Worm (Caenorhabditis elegans): ENCODE measurements around the gene K01A6.4.

Gene K01A6.4

DNA sequence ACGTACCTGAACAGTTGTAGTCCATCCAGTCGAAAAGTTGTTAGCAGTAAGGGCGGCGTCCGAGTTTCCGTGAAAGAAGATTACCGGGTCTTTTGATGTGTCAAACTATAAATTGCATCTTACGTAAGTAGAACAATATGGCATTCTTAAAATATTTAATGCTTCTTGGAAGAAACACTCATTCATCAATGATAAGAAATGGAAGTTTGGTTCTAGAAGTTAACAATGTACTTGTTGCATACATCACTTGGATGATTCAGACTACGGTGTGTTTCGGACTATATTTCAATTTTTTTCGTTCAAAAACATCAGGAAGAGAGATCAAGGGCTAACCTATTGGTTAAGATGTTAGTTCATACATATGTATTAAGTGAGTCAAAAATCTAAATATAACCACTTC lies 32.0 kb upstream of the K01A6.4 start:
- no peak for TF ChIP-seq tbx-8 (GFP tag; optimal IDR thresholded peaks at IDR 0.05)
- TF ChIP-seq elt-3 (tag; optimal IDR thresholded peaks at IDR 0.05) = no peak
- no peak for TF ChIP-seq lin-32 (GFP tag; optimal IDR thresholded peaks at IDR 0.05)
- no peak for TF ChIP-seq ceh-43 (GFP tag; optimal IDR thresholded peaks at IDR 0.05)
- no peak for TF ChIP-seq pha-4 (tag; optimal IDR thresholded peaks at IDR 0.05)
- TF ChIP-seq ces-1 (GFP tag; optimal IDR thresholded peaks at IDR 0.05) = no peak
- TF ChIP-seq unc-62 (GFP tag; optimal IDR thresholded peaks at IDR 0.05) = no peak
- TF ChIP-seq cnd-1 (tag; optimal IDR thresholded peaks at IDR 0.05) = no peak
- no peak for TF ChIP-seq lsy-2 (tag; optimal IDR thresholded peaks at IDR 0.05)
- no peak for TF ChIP-seq nhr-2 (tag; optimal IDR thresholded peaks at IDR 0.05)
- TF ChIP-seq elt-1 (tag; optimal IDR thresholded peaks at IDR 0.05; ENCODE audit: borderline replicate concordance, insufficient read depth) = no peak
- no peak for TF ChIP-seq nhr-237 (tag; optimal IDR thresholded peaks at IDR 0.05)
- TF ChIP-seq ham-2 (GFP tag; optimal IDR thresholded peaks at IDR 0.05) = no peak
- TF ChIP-seq drap-1 (GFP tag; optimal IDR thresholded peaks at IDR 0.05) = no peak

DNA sequence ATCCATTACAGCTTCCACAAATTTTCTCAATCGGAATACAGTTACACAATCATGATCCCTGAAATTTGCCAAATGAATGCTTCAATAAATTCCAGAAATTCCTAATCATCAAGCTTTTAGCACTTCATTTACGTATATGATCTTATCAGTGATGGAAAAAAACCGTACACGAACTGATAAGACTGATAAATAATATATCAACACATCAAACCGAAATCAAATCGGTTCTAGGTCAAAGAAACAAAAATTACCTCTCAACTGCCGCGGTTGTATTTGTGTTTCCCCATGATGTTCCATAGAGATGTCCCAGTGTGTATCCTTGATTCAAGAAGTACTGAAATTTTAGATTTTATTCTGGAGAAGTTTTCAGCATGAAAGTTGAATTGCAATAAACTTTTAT lies 31.0 kb upstream of the K01A6.4 start:
- no peak for TF ChIP-seq nhr-76 (tag; optimal IDR thresholded peaks at IDR 0.05)
- TF ChIP-seq nhr-2 (tag; optimal IDR thresholded peaks at IDR 0.05) = no peak
- no peak for TF ChIP-seq elt-3 (tag; optimal IDR thresholded peaks at IDR 0.05)
- TF ChIP-seq unc-39 (tag; optimal IDR thresholded peaks at IDR 0.05) = no peak
- TF ChIP-seq unc-120 (tag; optimal IDR thresholded peaks at IDR 0.05; ENCODE audit: poor library complexity, severe bottlenecking) = no peak
- TF ChIP-seq lsy-2 (tag; optimal IDR thresholded peaks at IDR 0.05) = no peak
- no peak for TF ChIP-seq elt-1 (tag; optimal IDR thresholded peaks at IDR 0.05; ENCODE audit: borderline replicate concordance, insufficient read depth)
- TF ChIP-seq pha-4 (tag; optimal IDR thresholded peaks at IDR 0.05) = no peak
- no peak for TF ChIP-seq tbx-8 (GFP tag; optimal IDR thresholded peaks at IDR 0.05)

DNA sequence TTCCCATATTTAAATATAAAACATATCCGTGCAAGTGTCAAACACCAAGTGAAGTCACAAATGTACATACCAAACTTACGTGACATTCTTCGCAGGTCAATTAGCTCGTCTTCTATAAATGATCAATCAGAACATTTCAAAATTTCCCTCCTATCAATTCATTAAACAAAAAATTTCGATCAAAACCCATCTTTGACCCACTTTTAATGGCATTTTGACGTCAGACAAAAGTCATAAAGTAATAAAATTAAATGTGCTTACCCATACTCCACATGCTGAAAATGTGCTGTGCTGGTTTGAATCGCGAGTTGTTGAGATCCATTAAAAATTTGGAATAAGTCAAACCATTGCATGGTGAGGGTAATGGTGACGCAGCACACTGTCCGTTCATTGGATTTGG lies 29.7 kb upstream of the K01A6.4 start:
- TF ChIP-seq blmp-1 (tag; optimal IDR thresholded peaks at IDR 0.05) = no peak
- TF ChIP-seq lin-13 (tag; optimal IDR thresholded peaks at IDR 0.05) = no peak
- no peak for TF ChIP-seq ceh-83 (GFP tag; optimal IDR thresholded peaks at IDR 0.05)
- no peak for TF ChIP-seq nhr-28 (tag; optimal IDR thresholded peaks at IDR 0.05)

DNA sequence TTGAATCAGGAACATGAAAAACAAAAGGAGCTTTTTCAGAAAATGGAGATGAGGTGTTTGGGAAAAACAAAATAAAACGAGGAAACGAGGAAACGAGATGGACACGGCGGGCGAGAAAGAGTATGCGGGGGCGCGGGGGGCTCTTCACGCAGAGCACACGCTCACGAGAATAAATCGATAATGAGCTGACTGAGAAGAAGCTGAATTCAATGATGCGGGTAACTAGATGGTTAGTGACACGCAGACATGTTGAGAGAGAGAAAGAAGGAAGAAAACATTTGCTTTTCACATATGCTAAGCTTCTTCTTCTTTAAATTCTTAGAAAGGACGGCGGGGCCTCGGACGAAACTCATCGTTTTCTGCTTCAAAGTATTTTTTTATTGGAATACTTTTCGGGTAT lies 25.4 kb upstream of the K01A6.4 start:
- TF ChIP-seq unc-120 (tag; optimal IDR thresholded peaks at IDR 0.05; ENCODE audit: poor library complexity, severe bottlenecking) (peak; percentile 10), mab-5 (tag; optimal IDR thresholded peaks at IDR 0.05) (no peak), unc-62 (GFP tag; optimal IDR thresholded peaks at IDR 0.05) (peak; percentile 16), ces-1 (GFP tag; optimal IDR thresholded peaks at IDR 0.05) (peak; percentile 94)

DNA sequence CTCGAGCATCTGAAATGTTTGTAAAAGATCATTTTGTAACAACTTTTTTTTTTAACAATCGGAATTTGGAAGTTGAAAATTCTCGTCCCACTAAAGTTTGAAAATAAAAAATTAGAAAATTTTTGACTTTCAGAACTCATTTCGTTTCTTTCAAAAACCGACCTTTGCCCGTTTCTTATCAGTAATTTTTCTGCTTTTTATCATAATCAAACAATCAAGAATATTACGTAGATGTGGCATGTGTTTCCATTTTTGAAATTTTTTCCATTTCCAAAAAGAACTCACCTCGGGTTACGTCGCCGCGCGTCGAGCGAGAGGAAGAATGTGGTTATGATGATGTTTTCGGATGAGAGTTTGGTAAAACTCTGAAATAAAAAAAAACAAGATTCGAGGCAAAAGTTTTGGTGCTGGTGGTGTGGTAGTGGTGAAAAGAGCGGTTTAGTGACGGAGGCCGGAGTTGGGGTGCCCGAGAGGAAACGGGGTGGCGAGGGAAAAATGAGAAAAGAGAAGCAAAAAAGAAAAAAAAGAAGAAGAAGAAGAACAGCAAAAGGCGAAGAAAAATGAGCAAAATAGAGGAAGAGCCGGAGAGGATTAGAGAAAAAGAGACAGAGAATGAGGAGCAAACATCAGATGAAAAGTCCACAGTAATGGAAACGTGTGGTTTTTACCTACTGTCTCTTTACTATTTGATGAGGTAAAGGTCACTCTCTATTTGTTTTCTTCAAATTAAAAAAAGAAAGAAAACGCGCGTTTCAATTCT lies 20.8 kb upstream of the K01A6.4 start, which contains the start of gene T12A7.2:
TSS of gene T12A7.2 (minus strand) at position 412 of the 760 bp plus-strand sequence.
- no peak for TF ChIP-seq ceh-83 (GFP tag; optimal IDR thresholded peaks at IDR 0.05)
- TF ChIP-seq lin-32 (GFP tag; optimal IDR thresholded peaks at IDR 0.05) = no peak
- TF ChIP-seq nhr-2 (tag; optimal IDR thresholded peaks at IDR 0.05) = no peak
- TF ChIP-seq unc-62 (GFP tag; optimal IDR thresholded peaks at IDR 0.05) = no peak
- no peak for TF ChIP-seq tbx-8 (GFP tag; optimal IDR thresholded peaks at IDR 0.05)
- TF ChIP-seq unc-120 (tag; optimal IDR thresholded peaks at IDR 0.05; ENCODE audit: poor library complexity, severe bottlenecking) = peak; percentile 37
- no peak for TF ChIP-seq nhr-12 (tag; optimal IDR thresholded peaks at IDR 0.05)

DNA sequence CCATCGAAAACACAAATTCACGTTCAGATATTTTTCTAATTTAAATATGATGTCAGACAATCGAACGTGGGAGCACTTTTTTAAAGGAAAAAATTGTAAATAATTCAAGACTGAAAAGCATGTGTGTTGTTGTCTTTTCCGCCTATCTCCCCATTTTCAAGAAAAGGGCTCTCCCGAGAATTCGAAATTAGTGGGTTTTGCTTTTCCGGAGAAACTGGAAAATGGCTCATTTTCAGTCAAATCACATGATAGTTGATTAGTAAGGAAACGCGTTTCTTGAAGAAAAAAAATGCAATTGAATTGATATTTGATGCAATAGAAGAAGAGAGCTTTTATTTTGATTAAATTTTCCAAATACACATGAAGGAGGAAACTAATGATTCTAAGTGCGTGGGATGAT lies 19.7 kb upstream of the K01A6.4 start:
- no peak for TF ChIP-seq unc-120 (tag; optimal IDR thresholded peaks at IDR 0.05; ENCODE audit: poor library complexity, severe bottlenecking)
- no peak for TF ChIP-seq sptf-1 (tag; optimal IDR thresholded peaks at IDR 0.05)
- no peak for TF ChIP-seq unc-39 (tag; optimal IDR thresholded peaks at IDR 0.05)
- no peak for TF ChIP-seq mab-5 (tag; optimal IDR thresholded peaks at IDR 0.05)
- no peak for TF ChIP-seq ceh-39 (tag; optimal IDR thresholded peaks at IDR 0.05)
- no peak for TF ChIP-seq nhr-28 (tag; optimal IDR thresholded peaks at IDR 0.05)
- no peak for TF ChIP-seq ceh-43 (GFP tag; optimal IDR thresholded peaks at IDR 0.05)

DNA sequence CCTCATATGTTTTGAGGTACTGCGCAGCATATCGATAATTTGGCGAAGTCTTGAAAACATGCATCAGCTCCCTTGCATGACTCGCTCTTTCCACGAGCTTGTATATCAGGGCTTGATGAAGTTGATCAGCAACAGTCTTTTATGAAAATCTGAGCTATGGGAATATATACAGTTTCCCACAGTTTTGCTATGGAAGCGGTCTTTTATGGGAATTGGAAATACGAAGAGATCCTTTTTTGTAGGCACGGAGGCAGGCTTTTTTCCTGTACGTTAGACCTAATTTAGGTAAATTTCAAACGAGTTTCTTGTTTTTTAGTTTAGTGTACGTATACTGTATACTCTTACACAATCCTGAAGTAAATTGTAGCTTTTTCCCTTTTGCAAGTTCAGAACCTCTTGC lies 15.8 kb upstream of the K01A6.4 start, which contains the start of gene T12A7.9:
TSS of gene T12A7.9 (minus strand) at position 101 of the 400 bp plus-strand sequence.
- TF ChIP-seq cnd-1 (tag; optimal IDR thresholded peaks at IDR 0.05) (no peak), flh-1 (GFP tag; optimal IDR thresholded peaks at IDR 0.05) (no peak), nhr-12 (tag; optimal IDR thresholded peaks at IDR 0.05) (no peak), hlh-1 (tag; optimal IDR thresholded peaks at IDR 0.05) (no peak), mls-2 (tag; optimal IDR thresholded peaks at IDR 0.05) (no peak), ceh-83 (GFP tag; optimal IDR thresholded peaks at IDR 0.05) (no peak), unc-62 (GFP tag; optimal IDR thresholded peaks at IDR 0.05) (no peak), tbx-8 (GFP tag; optimal IDR thresholded peaks at IDR 0.05) (no peak), ceh-39 (tag; optimal IDR thresholded peaks at IDR 0.05) (no peak), ztf-11 (tag; optimal IDR thresholded peaks at IDR 0.05) (no peak), drap-1 (GFP tag; optimal IDR thresholded peaks at IDR 0.05) (no peak), M03D4.4 (tag; optimal IDR thresholded peaks at IDR 0.05) (no peak)
